Fruit fly (Drosophila melanogaster): ENCODE data around the gene dsh.

Gene dsh

dm6 chrX:11384023-11384444 is 28.4 kb downstream of the dsh start (continued):
- peak; percentile 53 for TF ChIP-seq CG1233 (GFP tag; optimal IDR thresholded peaks at IDR 0.05)
- TF ChIP-seq her (GFP tag; optimal IDR thresholded peaks at IDR 0.05) = no peak
- peak; percentile 57; the same call in 1 of the 3 replicates for TF ChIP-seq H15 (GFP tag; IDR thresholded peaks at IDR 0.05)
- peak; percentile 65 for TF ChIP-seq CG17385 (GFP tag; optimal IDR thresholded peaks at IDR 0.05)
- TF ChIP-seq CG12769 (tag; optimal IDR thresholded peaks at IDR 0.05) = no peak
- peak; percentile 52; the same call in 1 of the 2 replicates for TF ChIP-seq Rx (GFP tag; IDR thresholded peaks at IDR 0.05)
- TF ChIP-seq Abd-B (GFP tag; optimal IDR thresholded peaks at IDR 0.05) = peak; percentile 62
- TF ChIP-seq tap (tag; optimal IDR thresholded peaks at IDR 0.05) = peak; percentile 16
- TF ChIP-seq CG11696 (GFP tag; IDR thresholded peaks at IDR 0.05) = peak; percentile 34; the same call in 1 of the 2 replicates
- no peak for TF ChIP-seq gcm (GFP tag; optimal IDR thresholded peaks at IDR 0.05)
- TF ChIP-seq CG17361 (GFP tag; IDR thresholded peaks at IDR 0.05) = peak; percentile 52
- peak; percentile 60 for TF ChIP-seq Hr3 (GFP tag; optimal IDR thresholded peaks at IDR 0.05)
- TF ChIP-seq Nf-YC (tag; optimal IDR thresholded peaks at IDR 0.05) = peak; percentile 32
- peak; percentile 90 for TF ChIP-seq lab (GFP tag; optimal IDR thresholded peaks at IDR 0.05)
- TF ChIP-seq ranshi (GFP tag; IDR thresholded peaks at IDR 0.05) = peak; percentile 77
- TF ChIP-seq abd-A (tag; optimal IDR thresholded peaks at IDR 0.05) = no peak
- TF ChIP-seq CG15479 (GFP tag; optimal IDR thresholded peaks at IDR 0.05) = no peak
- peak; percentile 32 for TF ChIP-seq CG4820 (GFP tag; optimal IDR thresholded peaks at IDR 0.05)
- peak; percentile 68 for TF ChIP-seq CG15514 (GFP tag; optimal IDR thresholded peaks at IDR 0.05)
- no peak for TF ChIP-seq CG14965 (GFP tag; optimal IDR thresholded peaks at IDR 0.05; ENCODE audit: borderline replicate concordance)
- no peak for TF ChIP-seq wek (GFP tag; optimal IDR thresholded peaks at IDR 0.05)
- peak; percentile 56; the same call in 1 of the 3 replicates for TF ChIP-seq CG11093 (GFP tag; IDR thresholded peaks at IDR 0.05)
- TF ChIP-seq peb (GFP tag; IDR thresholded peaks at IDR 0.05) = no peak
- TF ChIP-seq CG7839 (tag; optimal IDR thresholded peaks at IDR 0.05) = peak; percentile 83
- no peak for TF ChIP-seq CG4707 (GFP tag; optimal IDR thresholded peaks at IDR 0.05)
- peak; percentile 86 for TF ChIP-seq CG11456 (GFP tag; IDR thresholded peaks at IDR 0.05)
- TF ChIP-seq CG16863 (GFP tag; optimal IDR thresholded peaks at IDR 0.05) = no peak
- TF ChIP-seq Ets65A (GFP tag) = peak; percentile 79
- TF ChIP-seq CG6813 (GFP tag; optimal IDR thresholded peaks at IDR 0.05) = peak; percentile 68
- peak; percentile 76; the same call in 3 of the 4 replicates for TF ChIP-seq Gug (GFP tag; IDR thresholded peaks at IDR 0.05)
- TF ChIP-seq CG3163 (GFP tag; optimal IDR thresholded peaks at IDR 0.05) = no peak
- no peak for TF ChIP-seq Hey (tag; optimal IDR thresholded peaks at IDR 0.05)
- TF ChIP-seq Atf-2 (GFP tag; optimal IDR thresholded peaks at IDR 0.05) = peak; percentile 22
- TF ChIP-seq crol (GFP tag; IDR thresholded peaks at IDR 0.05) = no peak
- TF ChIP-seq sim (GFP tag; IDR thresholded peaks at IDR 0.05) = no peak
- TF ChIP-seq CG16813 (GFP tag; IDR thresholded peaks at IDR 0.05; ENCODE audit: partially characterized antibody) = no peak
- TF ChIP-seq CG31388 (GFP tag; optimal IDR thresholded peaks at IDR 0.05) = no peak
- TF ChIP-seq CG12942 (GFP tag; optimal IDR thresholded peaks at IDR 0.05) = peak; percentile 43
- TF ChIP-seq PHDP (tag; optimal IDR thresholded peaks at IDR 0.05) = peak; percentile 71
- TF ChIP-seq ase (GFP tag; IDR thresholded peaks at IDR 0.05) = peak; percentile 56; the same call in 1 of the 3 replicates
- peak; percentile 73 for TF ChIP-seq BtbVII (GFP tag; optimal IDR thresholded peaks at IDR 0.05)
- TF ChIP-seq Optix (GFP tag; IDR thresholded peaks at IDR 0.05) = peak; percentile 57; the same call in 1 of the 3 replicates
- peak; percentile 60 for TF ChIP-seq Sox102F (GFP tag; optimal IDR thresholded peaks at IDR 0.05)
- peak; percentile 13 for TF ChIP-seq CG3995 (GFP tag; optimal IDR thresholded peaks at IDR 0.05)
- peak; percentile 75 for TF ChIP-seq CG9817 (tag; optimal IDR thresholded peaks at IDR 0.05)
- 0 out of 2 replicates have a peak, but pooled peaks have one; percentile 53 for TF ChIP-seq CG16779 (GFP tag; IDR thresholded peaks at IDR 0.05)
- 0 out of 3 replicates have a peak, but pooled peaks have one; percentile 44 for TF ChIP-seq gce (GFP tag; IDR thresholded peaks at IDR 0.05)
- peak; percentile 45 for TF ChIP-seq CG18011 (GFP tag; optimal IDR thresholded peaks at IDR 0.05)
- no peak for TF ChIP-seq dm (GFP tag; optimal IDR thresholded peaks at IDR 0.05)
- no peak for TF ChIP-seq CG9797 (GFP tag; optimal IDR thresholded peaks at IDR 0.05)

Data from whole organism, embryonic.